Fruit fly (Drosophila melanogaster) whole organism, embryonic: ENCODE results near the gene CG5828.
A peak's percentile ranks its signal among the peaks of the same experiment; 100 is the strongest.

Experiments
- Abd-B ChIP-seq: fragments of 200-800 bp; sonication (Bioruptor generic); optimal IDR thresholded peaks from 2 replicates; lab custom pipeline; 2018; ENCODE audit warnings: missing biosample characterization, mild to moderate bottlenecking, missing genetic modification characterization, moderate library complexity
- C15 ChIP-seq: fragments of 200-800 bp; sonication (Bioruptor generic); IDR thresholded peaks from 3 replicates; pipeline ENCODE4 v1.3.6; 2022; ENCODE audit warnings: missing biosample characterization, missing genetic modification characterization
- CG10267 ChIP-seq: fragments of 200-800 bp; sonication (Bioruptor generic); optimal IDR thresholded peaks from 2 replicates; lab custom pipeline; 2018; ENCODE audit warnings: missing biosample characterization, mild to moderate bottlenecking, missing genetic modification characterization, moderate library complexity
- CG13123 ChIP-seq: fragments of 200-800 bp; sonication (Bioruptor generic); optimal IDR thresholded peaks from 2 replicates; lab custom pipeline; 2016; ENCODE audit warnings: missing biosample characterization, missing genetic modification characterization
- CG13894 ChIP-seq: fragments of 200-800 bp; sonication (Bioruptor generic); optimal IDR thresholded peaks from 3 replicates; lab custom pipeline; 2018; ENCODE audit warnings: missing biosample characterization, mild to moderate bottlenecking, missing genetic modification characterization, moderate library complexity
- CG1603 ChIP-seq: fragments of 200-800 bp; sonication (Bioruptor generic); optimal IDR thresholded peaks from 2 replicates; lab custom pipeline; 2019; ENCODE audit warnings: missing biosample characterization, mild to moderate bottlenecking, missing genetic modification characterization, moderate library complexity
- CG17568 ChIP-seq: fragments of 200-800 bp; sonication (Bioruptor generic); optimal IDR thresholded peaks from 2 replicates; lab custom pipeline; 2018; ENCODE audit warnings: missing biosample characterization, mild to moderate bottlenecking, missing genetic modification characterization, moderate library complexity
- CG18011 ChIP-seq: fragments of 200-800 bp; sonication (Bioruptor generic); optimal IDR thresholded peaks from 2 replicates; lab custom pipeline; 2017; ENCODE audit warnings: missing biosample characterization, missing genetic modification characterization, mild to moderate bottlenecking, moderate library complexity, missing genotype
- CG18476 ChIP-seq: fragments of 200-800 bp; sonication (Bioruptor generic); optimal IDR thresholded peaks from 2 replicates; lab custom pipeline; 2016; ENCODE audit warnings: missing biosample characterization, mild to moderate bottlenecking, missing genetic modification characterization
- CG2129 ChIP-seq: fragments of 200-800 bp; sonication (Bioruptor generic); IDR thresholded peaks from 2 replicates; pipeline ENCODE4 v1.3.6; 2022; ENCODE audit warnings: missing biosample characterization, missing genetic modification characterization; ENCODE audit not compliant: partially characterized antibody
- CG2889 ChIP-seq: fragments of 200-800 bp; sonication (Bioruptor generic); IDR thresholded peaks from 3 replicates; pipeline ENCODE4 v1.3.6; 2022; ENCODE audit warnings: missing biosample characterization, missing genetic modification characterization
- CG32767 ChIP-seq: fragments of 200-800 bp; sonication (Bioruptor generic); IDR thresholded peaks from 2 replicates; pipeline ENCODE4 v1.3.6; 2022; ENCODE audit warnings: missing biosample characterization, missing genetic modification characterization
- CG3281 ChIP-seq: fragments of 200-800 bp; sonication (Bioruptor generic); optimal IDR thresholded peaks from 3 replicates; lab custom pipeline; 2017; ENCODE audit warnings: missing biosample characterization, mild to moderate bottlenecking, missing genetic modification characterization
- CG33557 ChIP-seq: fragments of 200-800 bp; sonication (Bioruptor generic); optimal IDR thresholded peaks from 2 replicates; lab custom pipeline; 2019; ENCODE audit warnings: missing biosample characterization, mild to moderate bottlenecking, missing genetic modification characterization, moderate library complexity
- CG3838 ChIP-seq: fragments of 200-800 bp; sonication (Bioruptor generic); optimal IDR thresholded peaks from 3 replicates; lab custom pipeline; 2016; ENCODE audit warnings: missing biosample characterization, missing genetic modification characterization
- CG4360 ChIP-seq: fragments of 200-800 bp; sonication (Bioruptor generic); IDR thresholded peaks from 2 replicates; pipeline ENCODE4 v1.3.6; 2022; ENCODE audit warnings: missing biosample characterization, missing genetic modification characterization
- CG4404 ChIP-seq: fragments of 200-800 bp; sonication (Bioruptor generic); IDR thresholded peaks from 2 replicates; pipeline ENCODE4 v1.3.6; 2022; ENCODE audit warnings: missing biosample characterization, missing genetic modification characterization
- CG4707 ChIP-seq: fragments of 200-800 bp; sonication (Bioruptor generic); optimal IDR thresholded peaks from 2 replicates; lab custom pipeline; 2018; ENCODE audit warnings: missing biosample characterization, mild to moderate bottlenecking, missing genetic modification characterization, moderate library complexity
- CG6765 ChIP-seq: fragments of 200-800 bp; sonication (Bioruptor generic); optimal IDR thresholded peaks from 3 replicates; lab custom pipeline; 2017; ENCODE audit warnings: missing biosample characterization, mild to moderate bottlenecking, missing genetic modification characterization
- CG6791 ChIP-seq: fragments of 200-800 bp; sonication (Bioruptor generic); IDR thresholded peaks from 3 replicates; pipeline ENCODE4 v1.3.6; 2022; ENCODE audit warnings: missing biosample characterization, missing genetic modification characterization; ENCODE audit not compliant: partially characterized antibody
- CG7963 ChIP-seq: fragments of 200-800 bp; sonication (Bioruptor generic); IDR thresholded peaks from 3 replicates; pipeline ENCODE4 v1.3.6; 2022; ENCODE audit warnings: missing biosample characterization, missing genetic modification characterization; ENCODE audit not compliant: partially characterized antibody
- CG8089 ChIP-seq: fragments of 200-800 bp; sonication (Bioruptor generic); optimal IDR thresholded peaks from 3 replicates; lab custom pipeline; 2016; ENCODE audit warnings: missing biosample characterization, missing genetic modification characterization
- CTCF ChIP-seq: fragments of 200-800 bp; sonication (Bioruptor generic); optimal IDR thresholded peaks from 2 replicates; lab custom pipeline; 2017; ENCODE audit warnings: missing biosample characterization, mild to moderate bottlenecking, missing genetic modification characterization, moderate library complexity
- Camta ChIP-seq: fragments of 200-800 bp; sonication (Bioruptor generic); optimal IDR thresholded peaks from 2 replicates; lab custom pipeline; 2016; ENCODE audit warnings: missing biosample characterization, missing genetic modification characterization
- D ChIP-seq, 2 experiments: fragments of 200-800 bp in 1 of 2; fragments of >200 bp in 1 of 2; sonication (Bioruptor generic) in 1 of 2; optimal IDR thresholded peaks; 2 replicates in 1 of 2; 3 replicates in 1 of 2; lab custom pipeline; 2017; ENCODE audit warnings: mild to moderate bottlenecking in 1 of 2, missing biosample characterization in 1 of 2, missing genetic modification characterization in 1 of 2, missing genetic modification reagents in 1 of 2
- Dbx ChIP-seq: fragments of 200-800 bp; sonication (Bioruptor generic); IDR thresholded peaks from 3 replicates; pipeline ENCODE4 v1.3.6; 2022; ENCODE audit warnings: missing biosample characterization, missing genetic modification characterization
- E2f1 ChIP-seq: fragments of 200-800 bp; sonication (Bioruptor generic); IDR thresholded peaks from 2 replicates; pipeline ENCODE4 v1.3.6; 2022; ENCODE audit warnings: missing biosample characterization, missing genetic modification characterization
- Fer2 ChIP-seq: fragments of 200-800 bp; sonication (Bioruptor generic); optimal IDR thresholded peaks from 2 replicates; lab custom pipeline; 2018; ENCODE audit warnings: missing biosample characterization, mild to moderate bottlenecking, missing genetic modification characterization, moderate library complexity
- PHDP ChIP-seq: fragments of 200-800 bp; sonication (Bioruptor generic); optimal IDR thresholded peaks from 3 replicates; lab custom pipeline; 2018; ENCODE audit warnings: missing biosample characterization, mild to moderate bottlenecking, missing genetic modification characterization, moderate library complexity
- Poxn ChIP-seq: fragments of 200-800 bp; sonication (Bioruptor generic); IDR thresholded peaks from 2 replicates; pipeline ENCODE4 v1.3.6; 2022; ENCODE audit warnings: missing biosample characterization, missing genetic modification characterization
- al ChIP-seq: fragments of 200-800 bp; sonication (Bioruptor generic); IDR thresholded peaks from 2 replicates; pipeline ENCODE4 v1.3.6; 2022; ENCODE audit warnings: missing biosample characterization, missing genetic modification characterization
- ato ChIP-seq: fragments of 200-800 bp; sonication (Bioruptor generic); IDR thresholded peaks from 2 replicates; pipeline ENCODE4 v1.3.6; 2022; ENCODE audit warnings: missing biosample characterization, missing genetic modification characterization; ENCODE audit not compliant: partially characterized antibody
- bigmax ChIP-seq: fragments of 200-800 bp; sonication (Bioruptor generic); optimal IDR thresholded peaks from 2 replicates; lab custom pipeline; 2018; ENCODE audit warnings: missing biosample characterization, mild to moderate bottlenecking, missing genetic modification characterization
- cas ChIP-seq: fragments of 200-800 bp; sonication (Bioruptor generic); IDR thresholded peaks from 2 replicates; pipeline ENCODE4 v1.3.6; 2022; ENCODE audit warnings: missing biosample characterization, missing genetic modification characterization
- corto ChIP-seq: fragments of 200-800 bp; sonication (Bioruptor generic); optimal IDR thresholded peaks from 2 replicates; lab custom pipeline; 2016; ENCODE audit warnings: missing biosample characterization, mild to moderate bottlenecking, missing genetic modification characterization, moderate library complexity
- dm ChIP-seq: fragments of 200-800 bp; sonication (Bioruptor generic); optimal IDR thresholded peaks from 3 replicates; lab custom pipeline; 2016; ENCODE audit warnings: missing biosample characterization, missing genetic modification characterization
- en ChIP-seq: fragments of 200-800 bp; sonication (Bioruptor generic); optimal IDR thresholded peaks from 2 replicates; lab custom pipeline; 2016; ENCODE audit warnings: missing biosample characterization, missing genetic modification characterization
- esg ChIP-seq: fragments of 200-800 bp; sonication (Bioruptor generic); conservative IDR thresholded peaks from 2 replicates; pipeline ENCODE4 v1.3.6; 2022; ENCODE audit warnings: missing biosample characterization, missing genetic modification characterization
- ewg ChIP-seq: fragments of 200-800 bp; sonication (Bioruptor generic); optimal IDR thresholded peaks from 3 replicates; lab custom pipeline; 2017; ENCODE audit warnings: mild to moderate bottlenecking, missing biosample characterization, missing genetic modification reagents, missing genetic modification characterization
- fd3F ChIP-seq: fragments of 200-800 bp; sonication (Bioruptor generic); optimal IDR thresholded peaks from 2 replicates; lab custom pipeline; 2018; ENCODE audit warnings: missing biosample characterization, mild to moderate bottlenecking, missing genetic modification characterization, moderate library complexity
- fd96Cb ChIP-seq: fragments of 200-800 bp; sonication (Bioruptor generic); optimal IDR thresholded peaks from 2 replicates; lab custom pipeline; 2018; ENCODE audit warnings: missing biosample characterization, mild to moderate bottlenecking, missing genetic modification characterization, moderate library complexity
- jing ChIP-seq: fragments of 200-800 bp; sonication (Bioruptor generic); optimal IDR thresholded peaks from 2 replicates; lab custom pipeline; 2018; ENCODE audit warnings: missing biosample characterization, mild to moderate bottlenecking, missing genetic modification characterization
- ken ChIP-seq: fragments of 200-800 bp; sonication (Bioruptor generic); IDR thresholded peaks from 3 replicates; pipeline ENCODE4 v1.3.6; 2022; ENCODE audit warnings: missing biosample characterization, missing genetic modification characterization
- lab ChIP-seq: fragments of 200-800 bp; sonication (Bioruptor generic); optimal IDR thresholded peaks from 3 replicates; lab custom pipeline; 2017; ENCODE audit warnings: missing biosample characterization, missing genetic modification characterization, mild to moderate bottlenecking, moderate library complexity, missing genetic modification reagents
- lov ChIP-seq, 2 experiments: fragments of 200-800 bp in 1 of 2; fragments of >200 bp in 1 of 2; sonication (Bioruptor generic) in 1 of 2; IDR thresholded peaks in 1 of 2; optimal IDR thresholded peaks in 1 of 2; 2 replicates in 1 of 2; 3 replicates in 1 of 2; pipeline versions ENCODE4 v1.3.6 to Lab custom; 2017 to 2022; ENCODE audit warnings: missing biosample characterization in 1 of 2, missing genetic modification characterization in 1 of 2
- nau ChIP-seq: fragments of 200-800 bp; sonication (Bioruptor generic); optimal IDR thresholded peaks from 3 replicates; lab custom pipeline; 2017; ENCODE audit warnings: missing biosample characterization, mild to moderate bottlenecking, missing genetic modification characterization, missing genetic modification reagents
- psq ChIP-seq: fragments of 200-800 bp; sonication (Bioruptor generic); optimal IDR thresholded peaks from 2 replicates; lab custom pipeline; 2017; ENCODE audit warnings: missing biosample characterization, missing genetic modification characterization
- pum ChIP-seq: fragments of 200-800 bp; sonication (Bioruptor generic); optimal IDR thresholded peaks from 2 replicates; lab custom pipeline; 2016; ENCODE audit warnings: missing biosample characterization, missing genetic modification characterization
- sug ChIP-seq: fragments of 200-800 bp; optimal IDR thresholded peaks from 2 replicates; lab custom pipeline; 2019; ENCODE audit warnings: missing biosample characterization, mild to moderate bottlenecking, missing genetic modification characterization, moderate library complexity
- zen ChIP-seq: fragments of 200-800 bp; sonication (Bioruptor generic); optimal IDR thresholded peaks from 3 replicates; lab custom pipeline; 2018; ENCODE audit warnings: missing biosample characterization, mild to moderate bottlenecking, missing genetic modification characterization, moderate library complexity

The CG5828 gene

DNA sequence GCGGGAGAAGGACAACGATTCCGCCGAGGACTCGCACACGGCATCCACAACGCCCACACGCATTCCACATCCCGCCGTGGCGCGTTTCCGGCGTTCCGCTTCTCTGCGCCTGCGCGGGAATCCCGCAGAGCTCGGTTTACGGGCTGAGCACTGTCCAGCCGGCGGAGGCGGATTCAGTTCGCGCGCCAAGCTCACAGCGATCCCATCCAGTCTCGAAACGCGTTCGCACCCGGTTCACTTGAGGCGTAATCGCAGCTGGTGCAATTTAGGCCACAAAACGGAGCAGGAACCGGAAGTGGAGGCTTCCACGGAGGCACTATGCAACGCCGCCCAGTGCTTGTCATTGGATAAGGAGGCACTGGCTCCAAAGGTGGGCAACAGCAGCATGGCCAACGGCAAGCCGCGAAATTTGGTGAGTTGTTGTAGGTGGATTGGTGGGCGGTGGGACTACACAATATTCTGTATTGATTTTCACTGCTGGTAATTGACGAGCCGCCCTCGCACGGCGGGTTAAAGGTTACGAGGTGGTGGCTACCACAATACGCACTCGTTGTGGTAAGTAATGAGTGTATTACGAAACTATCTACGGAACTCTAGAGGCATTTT is 30.9 kb upstream of the CG5828 start (continued):
- TF ChIP-seq Camta: no peak
- TF ChIP-seq PHDP (tag; lab: Kevin White, UChicago): no peak
- TF ChIP-seq CG6765 (GFP tag; lab: Kevin White, UChicago): peak; percentile 24
- no peak for TF ChIP-seq nau
- TF ChIP-seq D (optimal IDR thresholded peaks at IDR 0.05; lab: Kevin White, UChicago): no peak
- no peak for TF ChIP-seq D (GFP tag; optimal IDR thresholded peaks at IDR 0.05; lab: Kevin White, UChicago)
- no peak for TF ChIP-seq esg (GFP tag; lab: Robert Waterston, UW)
- peak; percentile 44 for TF ChIP-seq CG18476 (GFP tag; lab: Kevin White, UChicago)
- no peak for TF ChIP-seq lov (optimal IDR thresholded peaks at IDR 0.05; lab: Kevin White, UChicago)
- 0 out of 3 replicates have a peak, but pooled peaks have one; percentile 30 for TF ChIP-seq lov (GFP tag; IDR thresholded peaks at IDR 0.05; lab: Robert Waterston, UW)
- 0 out of 2 replicates have a peak, but pooled peaks have one; percentile 21 for TF ChIP-seq E2f1 (GFP tag; lab: Robert Waterston, UW)
- no peak for TF ChIP-seq CG17568 (GFP tag; lab: Kevin White, UChicago)
- TF ChIP-seq ato: no peak
- no peak for TF ChIP-seq Poxn (GFP tag; lab: Robert Waterston, UW)
- no peak for TF ChIP-seq CG6791 (GFP tag; lab: Robert Waterston, UW)
- TF ChIP-seq CG13123 (GFP tag; lab: Kevin White, UChicago): no peak
- no peak for TF ChIP-seq corto (GFP tag; lab: Kevin White, UChicago)
- no peak for TF ChIP-seq CG3838 (GFP tag; lab: Kevin White, UChicago)
- no peak for TF ChIP-seq bigmax (GFP tag; lab: Kevin White, UChicago)
- no peak for TF ChIP-seq zen
- TF ChIP-seq CG33557 (GFP tag; lab: Kevin White, UChicago): no peak
- TF ChIP-seq CG13894 (tag; lab: Kevin White, UChicago): no peak
- no peak for TF ChIP-seq fd96Cb (tag; lab: Kevin White, UChicago)
- TF ChIP-seq CG4707: no peak
- no peak for TF ChIP-seq CG32767 (GFP tag; lab: Robert Waterston, UW)
- TF ChIP-seq Dbx (GFP tag; lab: Robert Waterston, UW): no peak
- no peak for TF ChIP-seq CG10267
- TF ChIP-seq CG2129 (GFP tag; lab: Robert Waterston, UW): no peak
- TF ChIP-seq ken (GFP tag; lab: Robert Waterston, UW): no peak

DNA sequence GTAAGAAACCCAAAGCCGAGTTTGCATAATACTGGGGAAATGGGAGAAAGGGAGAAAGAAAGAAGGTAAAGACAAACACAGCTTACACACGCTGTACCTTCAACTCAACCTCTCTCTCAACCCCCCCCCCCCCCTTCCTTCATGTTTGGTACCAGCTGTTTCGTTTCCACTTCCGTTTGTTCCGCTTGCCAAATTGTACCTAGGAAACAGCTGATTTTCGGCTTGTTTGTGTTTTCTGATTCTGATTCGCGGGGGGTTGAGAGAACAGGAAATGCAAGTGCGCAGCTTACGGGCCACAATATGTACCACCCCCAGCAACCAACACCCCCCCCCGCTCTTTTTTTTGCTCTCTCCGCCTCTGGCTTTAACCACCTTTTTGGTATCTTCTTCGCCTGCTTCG is 29.8 kb upstream of the CG5828 start:
- no peak for TF ChIP-seq C15 (GFP tag; lab: Robert Waterston, UW)
- no peak for TF ChIP-seq dm
- TF ChIP-seq CG3281: no peak
- TF ChIP-seq en (GFP tag; lab: Kevin White, UChicago): no peak
- no peak for TF ChIP-seq CG7963
- no peak for TF ChIP-seq CG4404 (GFP tag; lab: Robert Waterston, UW)
- no peak for TF ChIP-seq CG4360
- no peak for TF ChIP-seq al (GFP tag; lab: Robert Waterston, UW)
- no peak for TF ChIP-seq CG18011 (GFP tag; lab: Kevin White, UChicago)
- TF ChIP-seq cas: no peak
- peak; percentile 56 for TF ChIP-seq lab
- no peak for TF ChIP-seq CG1603
- no peak for TF ChIP-seq pum (GFP tag; lab: Kevin White, UChicago)
- TF ChIP-seq jing (GFP tag; lab: Kevin White, UChicago): no peak
- no peak for TF ChIP-seq CG2889 (GFP tag; lab: Robert Waterston, UW)
- peak; percentile 61 for TF ChIP-seq sug (tag; lab: Kevin White, UChicago)
- no peak for TF ChIP-seq CG8089 (GFP tag; lab: Kevin White, UChicago)
- TF ChIP-seq psq (GFP tag; lab: Kevin White, UChicago): peak; percentile 52
- no peak for TF ChIP-seq fd3F (GFP tag; lab: Kevin White, UChicago)
- no peak for TF ChIP-seq Fer2 (tag; lab: Kevin White, UChicago)
- TF ChIP-seq Abd-B (GFP tag; lab: Kevin White, UChicago): no peak
- TF ChIP-seq ewg (GFP tag; lab: Kevin White, UChicago): peak; percentile 81
- no peak for TF ChIP-seq CTCF (GFP tag; lab: Kevin White, UChicago)
